Worm (Caenorhabditis elegans): ENCODE measurements around the gene Y38F1A.4.

Gene Y38F1A.4

DNA sequence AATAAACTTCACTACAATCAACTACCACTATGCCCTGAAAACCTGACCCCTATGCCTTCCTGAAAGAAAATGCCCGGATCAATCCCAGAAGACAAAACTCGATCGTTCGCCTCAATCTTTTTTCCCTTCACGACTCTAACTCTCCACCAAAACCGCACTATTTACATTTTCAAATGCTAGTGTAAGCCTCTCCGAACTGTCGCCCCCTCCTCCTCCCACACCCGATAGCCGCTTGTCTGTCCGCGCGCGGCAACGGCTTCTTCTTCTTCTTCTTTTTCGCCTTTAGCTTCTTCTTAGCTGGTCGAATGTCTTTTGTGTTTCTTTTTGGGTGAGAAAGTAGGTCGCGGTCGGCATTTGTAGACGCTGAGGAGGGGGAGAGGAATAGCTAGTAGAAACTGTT is 9.3 kb downstream of the Y38F1A.4 start:
- TF ChIP-seq unc-120 (tag; optimal IDR thresholded peaks at IDR 0.05; ENCODE audit: poor library complexity, severe bottlenecking) = no peak
- TF ChIP-seq ham-2 (GFP tag; optimal IDR thresholded peaks at IDR 0.05) = peak; percentile 81

ce11 chrII:12954670-12955069 is 14.9 kb downstream of the Y38F1A.4 start, which contains the start of the genes Y38F1A.1 and Y38F1A.2:
TSS of gene Y38F1A.1 (minus strand) at chrII:12954770.
TSS of gene Y38F1A.2 (plus strand) at chrII:12954958.
- TF ChIP-seq ceh-43 (GFP tag; optimal IDR thresholded peaks at IDR 0.05) (no peak), M03D4.4 (tag; optimal IDR thresholded peaks at IDR 0.05) (no peak), elt-3 (tag; optimal IDR thresholded peaks at IDR 0.05) (no peak), ceh-39 (tag; optimal IDR thresholded peaks at IDR 0.05) (no peak), tbx-8 (GFP tag; optimal IDR thresholded peaks at IDR 0.05) (no peak), nhr-237 (tag; optimal IDR thresholded peaks at IDR 0.05) (no peak), blmp-1 (tag; optimal IDR thresholded peaks at IDR 0.05) (no peak)

DNA sequence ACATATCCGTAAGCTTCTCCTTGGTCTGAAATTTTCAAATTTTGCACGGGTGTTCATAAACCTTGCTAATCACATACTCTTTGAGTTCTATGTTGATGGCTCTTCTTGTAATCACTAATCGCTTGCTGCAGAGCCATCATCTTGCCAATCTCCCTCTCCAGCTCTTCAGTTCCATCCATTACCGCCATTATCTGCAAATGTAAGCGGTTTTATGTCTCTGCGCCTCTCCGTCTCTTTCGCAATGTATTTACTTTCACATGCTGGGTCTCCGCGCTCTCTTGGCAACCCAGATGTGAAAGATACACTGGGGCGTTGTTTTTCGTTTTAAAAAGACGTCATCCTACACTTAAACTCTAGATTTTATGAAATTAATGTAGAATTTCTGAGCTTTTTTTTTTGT is 16.2 kb downstream of the Y38F1A.4 start:
- TF ChIP-seq nhr-12 (tag; optimal IDR thresholded peaks at IDR 0.05) (no peak), unc-120 (tag; optimal IDR thresholded peaks at IDR 0.05; ENCODE audit: poor library complexity, severe bottlenecking) (peak; percentile 54), bed-3 (GFP tag; optimal IDR thresholded peaks at IDR 0.05) (no peak), ces-1 (GFP tag; optimal IDR thresholded peaks at IDR 0.05) (peak; percentile 52), sem-2 (GFP tag; optimal IDR thresholded peaks at IDR 0.05) (no peak), hlh-1 (tag; optimal IDR thresholded peaks at IDR 0.05) (peak; percentile 1), nhr-76 (tag; optimal IDR thresholded peaks at IDR 0.05) (no peak), mep-1 (tag; optimal IDR thresholded peaks at IDR 0.05) (no peak), unc-39 (tag; optimal IDR thresholded peaks at IDR 0.05) (no peak), nhr-237 (tag; optimal IDR thresholded peaks at IDR 0.05) (no peak), unc-62 (GFP tag; optimal IDR thresholded peaks at IDR 0.05) (peak; percentile 34), lsy-2 (tag; optimal IDR thresholded peaks at IDR 0.05) (peak; percentile 24), nhr-28 (tag; optimal IDR thresholded peaks at IDR 0.05) (no peak), lin-13 (tag; optimal IDR thresholded peaks at IDR 0.05) (no peak), elt-1 (tag; optimal IDR thresholded peaks at IDR 0.05; ENCODE audit: borderline replicate concordance, insufficient read depth) (peak; percentile 24), blmp-1 (tag; optimal IDR thresholded peaks at IDR 0.05) (no peak), ztf-11 (tag; optimal IDR thresholded peaks at IDR 0.05) (no peak), ceh-83 (GFP tag; optimal IDR thresholded peaks at IDR 0.05) (no peak), nhr-2 (tag; optimal IDR thresholded peaks at IDR 0.05) (no peak), ham-2 (GFP tag; optimal IDR thresholded peaks at IDR 0.05) (peak; percentile 77), pha-4 (tag; optimal IDR thresholded peaks at IDR 0.05) (peak; percentile 61)

ce11 chrII:12948158-12948557 is 21.4 kb downstream of the Y38F1A.4 start, which contains the start of gene F58G1.7:
TSS of gene F58G1.7 (minus strand) at chrII:12948258.
- TF ChIP-seq tbx-8 (GFP tag; optimal IDR thresholded peaks at IDR 0.05) (no peak), nhr-2 (tag; optimal IDR thresholded peaks at IDR 0.05) (no peak), lsy-2 (tag; optimal IDR thresholded peaks at IDR 0.05) (no peak), sem-2 (GFP tag; optimal IDR thresholded peaks at IDR 0.05) (no peak), ceh-43 (GFP tag; optimal IDR thresholded peaks at IDR 0.05) (no peak), zip-8 (tag; optimal IDR thresholded peaks at IDR 0.05) (no peak)

DNA sequence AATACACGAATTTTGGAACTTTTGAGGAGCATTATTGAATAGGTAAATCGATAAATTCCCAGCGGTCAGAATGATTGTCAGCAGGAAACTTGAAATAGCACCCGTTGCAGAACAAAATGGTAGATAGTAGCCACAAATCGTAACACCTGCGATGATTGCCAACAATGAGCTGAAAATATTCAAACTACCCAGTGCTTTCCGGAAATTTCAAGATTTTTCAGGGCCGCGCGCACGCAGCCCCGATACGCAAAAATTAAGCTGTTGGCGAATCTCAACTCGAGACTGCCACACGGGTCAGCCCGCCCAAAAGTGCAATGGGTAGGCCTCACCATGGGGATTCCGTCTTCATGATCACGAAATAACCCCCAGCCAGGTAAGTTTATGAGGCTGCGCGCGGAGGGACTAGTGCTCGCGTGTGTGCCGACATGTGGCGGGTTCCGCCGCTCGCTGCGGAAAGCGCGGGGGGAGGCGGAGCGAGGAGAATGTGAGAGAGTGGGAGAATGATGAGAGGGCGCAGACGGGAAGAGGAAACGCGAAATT is 24.9 kb downstream of the Y38F1A.4 start:
- peak; percentile 69 for TF ChIP-seq sem-2 (GFP tag; optimal IDR thresholded peaks at IDR 0.05)
- TF ChIP-seq ceh-43 (GFP tag; optimal IDR thresholded peaks at IDR 0.05) = peak; percentile 34
- TF ChIP-seq lin-13 (tag; optimal IDR thresholded peaks at IDR 0.05) = peak; percentile 89
- no peak for TF ChIP-seq nhr-76 (tag; optimal IDR thresholded peaks at IDR 0.05)
- TF ChIP-seq unc-39 (tag; optimal IDR thresholded peaks at IDR 0.05) = no peak
- peak; percentile 53 for TF ChIP-seq tbx-8 (GFP tag; optimal IDR thresholded peaks at IDR 0.05)
- TF ChIP-seq unc-120 (tag; optimal IDR thresholded peaks at IDR 0.05; ENCODE audit: poor library complexity, severe bottlenecking) = peak; percentile 52
- peak; percentile 61 for TF ChIP-seq bed-3 (GFP tag; optimal IDR thresholded peaks at IDR 0.05)
- no peak for TF ChIP-seq zip-8 (tag; optimal IDR thresholded peaks at IDR 0.05)
- peak; percentile 48 for TF ChIP-seq lsy-2 (tag; optimal IDR thresholded peaks at IDR 0.05)
- peak; percentile 1 for TF ChIP-seq nhr-237 (tag; optimal IDR thresholded peaks at IDR 0.05)
- peak; percentile 77 for TF ChIP-seq M03D4.4 (tag; optimal IDR thresholded peaks at IDR 0.05)
- peak; percentile 71 for TF ChIP-seq ceh-83 (GFP tag; optimal IDR thresholded peaks at IDR 0.05)
- peak; percentile 53 for TF ChIP-seq ceh-39 (tag; optimal IDR thresholded peaks at IDR 0.05)
- TF ChIP-seq elt-1 (tag; optimal IDR thresholded peaks at IDR 0.05; ENCODE audit: borderline replicate concordance, insufficient read depth) = no peak
- peak; percentile 85 for TF ChIP-seq cnd-1 (tag; optimal IDR thresholded peaks at IDR 0.05)
- TF ChIP-seq ham-2 (GFP tag; optimal IDR thresholded peaks at IDR 0.05) = peak; percentile 69
- TF ChIP-seq blmp-1 (tag; optimal IDR thresholded peaks at IDR 0.05) = no peak
- peak; percentile 76 for TF ChIP-seq mls-2 (tag; optimal IDR thresholded peaks at IDR 0.05)
- TF ChIP-seq flh-1 (GFP tag; optimal IDR thresholded peaks at IDR 0.05) = no peak
- no peak for TF ChIP-seq mab-5 (tag; optimal IDR thresholded peaks at IDR 0.05)
- TF ChIP-seq drap-1 (GFP tag; optimal IDR thresholded peaks at IDR 0.05) = peak; percentile 79
- peak; percentile 29 for TF ChIP-seq ztf-11 (tag; optimal IDR thresholded peaks at IDR 0.05)
- TF ChIP-seq mep-1 (tag; optimal IDR thresholded peaks at IDR 0.05) = peak; percentile 57
- no peak for TF ChIP-seq nhr-2 (tag; optimal IDR thresholded peaks at IDR 0.05)
- TF ChIP-seq pha-4 (tag; optimal IDR thresholded peaks at IDR 0.05) = peak; percentile 76
- no peak for TF ChIP-seq snpc-4 (tag; optimal IDR thresholded peaks at IDR 0.05)
- no peak for TF ChIP-seq nhr-12 (tag; optimal IDR thresholded peaks at IDR 0.05)
- TF ChIP-seq ces-1 (GFP tag; optimal IDR thresholded peaks at IDR 0.05) = peak; percentile 21
- TF ChIP-seq elt-3 (tag; optimal IDR thresholded peaks at IDR 0.05) = peak; percentile 82
- peak; percentile 30 for TF ChIP-seq lin-32 (GFP tag; optimal IDR thresholded peaks at IDR 0.05)
- TF ChIP-seq sptf-1 (tag; optimal IDR thresholded peaks at IDR 0.05) = peak; percentile 77
- TF ChIP-seq hlh-1 (tag; optimal IDR thresholded peaks at IDR 0.05) = no peak
